Worm (Caenorhabditis elegans) whole organism, late embryonic: ENCODE measurements around the gene Y55F3C.17.

Experiments used
- ama-1 ChIP-seq: fragments of 150-350 bp; optimal IDR thresholded peaks from 2 replicates; lab custom pipeline; 2014
- ceh-19 ChIP-seq: fragments of 200-800 bp; sonication (Bioruptor generic); optimal IDR thresholded peaks from 2 replicates; lab custom pipeline; 2018; ENCODE audit warnings: mild to moderate bottlenecking, missing genetic modification characterization, missing compliant biosample characterization
- ceh-30 ChIP-seq: fragments of 150-350 bp; optimal IDR thresholded peaks from 2 replicates; lab custom pipeline; 2014; ENCODE audit warnings: missing biosample characterization, missing genetic modification characterization
- ceh-48 ChIP-seq: sonication (generic microtip); optimal IDR thresholded peaks from 2 replicates; lab custom pipeline; 2016; ENCODE audit warnings: missing genetic modification characterization, inconsistent platforms, missing compliant biosample characterization
- che-1 ChIP-seq: sonication (generic microtip); optimal IDR thresholded peaks from 2 replicates; lab custom pipeline; 2016; ENCODE audit warnings: mild to moderate bottlenecking, missing genetic modification characterization, missing compliant biosample characterization
- elt-2 ChIP-seq: sonication (generic microtip); optimal IDR thresholded peaks from 2 replicates; lab custom pipeline; 2016; ENCODE audit warnings: missing genetic modification reagents, missing genetic modification characterization, missing compliant biosample characterization
- nhr-11 ChIP-seq: fragments of 150-350 bp; optimal IDR thresholded peaks from 2 replicates; lab custom pipeline; 2014; ENCODE audit warnings: missing biosample characterization, missing genetic modification characterization

- TF ChIP-seq ceh-48 (tag; lab: Kevin White, UChicago) (no peak), elt-2 (no peak), ceh-19 (no peak), che-1 (tag; lab: Kevin White, UChicago) (no peak), ama-1 (no peak), ceh-30 (tag; lab: Kevin White, UChicago) (no peak), nhr-11 (tag; lab: Kevin White, UChicago) (no peak)
Measured at ce11 chrIV:658497-659177, 39.6 kb downstream of the Y55F3C.17 start.
